Fruit fly (Drosophila melanogaster) whole organism, embryonic: ENCODE data around the gene apolpp.

Source experiments
- BEAF-32 ChIP-seq: fragments of 200-800 bp; sonication (Bioruptor generic); optimal IDR thresholded peaks from 3 replicates; lab custom pipeline; 2017; ENCODE audit warnings: missing biosample characterization, missing genetic modification characterization, mild to moderate bottlenecking, moderate library complexity, missing genetic modification reagents
- Bgb ChIP-seq: fragments of 200-800 bp; sonication (Bioruptor generic); IDR thresholded peaks from 2 replicates; pipeline ENCODE4 v1.3.6; 2022; ENCODE audit warnings: missing biosample characterization, missing genetic modification characterization; ENCODE audit not compliant: partially characterized antibody
- CG10565 ChIP-seq: fragments of 200-800 bp; sonication (Bioruptor generic); optimal IDR thresholded peaks from 3 replicates; lab custom pipeline; 2016; ENCODE audit warnings: missing biosample characterization, mild to moderate bottlenecking, missing genetic modification characterization
- CG11504 ChIP-seq: fragments of 200-800 bp; sonication (Bioruptor generic); optimal IDR thresholded peaks from 3 replicates; lab custom pipeline; 2019; ENCODE audit warnings: missing biosample characterization, mild to moderate bottlenecking, missing genetic modification characterization, moderate library complexity
- CG12155 ChIP-seq: fragments of 200-800 bp; sonication (Bioruptor generic); optimal IDR thresholded peaks from 3 replicates; lab custom pipeline; 2016; ENCODE audit warnings: missing biosample characterization, missing genetic modification characterization
- CG1233 ChIP-seq: fragments of 200-800 bp; sonication (Bioruptor generic); optimal IDR thresholded peaks from 4 replicates; lab custom pipeline; 2018; ENCODE audit warnings: missing biosample characterization, mild to moderate bottlenecking, missing genetic modification characterization
- CG13287 ChIP-seq: fragments of 200-800 bp; sonication (Bioruptor generic); IDR thresholded peaks from 2 replicates; pipeline ENCODE4 v1.3.6; 2022; ENCODE audit warnings: missing biosample characterization, missing genetic modification characterization; ENCODE audit not compliant: partially characterized antibody
- CG13424 ChIP-seq: fragments of 200-800 bp; sonication (Bioruptor generic); optimal IDR thresholded peaks from 2 replicates; lab custom pipeline; 2019; ENCODE audit warnings: missing biosample characterization, mild to moderate bottlenecking, missing genetic modification characterization, moderate library complexity
- CG15011 ChIP-seq: fragments of 200-800 bp; sonication (Bioruptor generic); optimal IDR thresholded peaks from 3 replicates; lab custom pipeline; 2018; ENCODE audit warnings: missing biosample characterization, mild to moderate bottlenecking, missing genetic modification characterization
- CG16813 ChIP-seq: fragments of 200-800 bp; sonication (Bioruptor generic); IDR thresholded peaks from 3 replicates; pipeline ENCODE4 v1.3.6; 2022; ENCODE audit warnings: missing biosample characterization, missing genetic modification characterization; ENCODE audit not compliant: partially characterized antibody
- CG17361 ChIP-seq: fragments of 200-800 bp; sonication (Bioruptor generic); IDR thresholded peaks from 3 replicates; pipeline ENCODE4 v1.3.6; 2022; ENCODE audit warnings: missing biosample characterization, missing genetic modification characterization
- CG2116 ChIP-seq: fragments of 200-800 bp; sonication (Bioruptor generic); optimal IDR thresholded peaks from 3 replicates; lab custom pipeline; 2018; ENCODE audit warnings: missing biosample characterization, mild to moderate bottlenecking, missing genetic modification characterization
- CG2129 ChIP-seq: fragments of 200-800 bp; sonication (Bioruptor generic); IDR thresholded peaks from 2 replicates; pipeline ENCODE4 v1.3.6; 2022; ENCODE audit warnings: missing biosample characterization, missing genetic modification characterization; ENCODE audit not compliant: partially characterized antibody
- CG2712 ChIP-seq: fragments of 200-800 bp; optimal IDR thresholded peaks from 3 replicates; lab custom pipeline; 2019; ENCODE audit warnings: missing biosample characterization, mild to moderate bottlenecking, missing genetic modification characterization, moderate library complexity
- CG30020 ChIP-seq: fragments of 200-800 bp; optimal IDR thresholded peaks from 2 replicates; lab custom pipeline; 2019; ENCODE audit warnings: missing biosample characterization, mild to moderate bottlenecking, missing genetic modification characterization, moderate library complexity
- CG34224 ChIP-seq: fragments of 200-800 bp; sonication (Bioruptor generic); IDR thresholded peaks from 3 replicates; pipeline ENCODE4 v1.3.6; 2022; ENCODE audit warnings: missing biosample characterization, missing genetic modification characterization; ENCODE audit not compliant: partially characterized antibody
- CG3995 ChIP-seq: fragments of 200-800 bp; sonication (Bioruptor generic); optimal IDR thresholded peaks from 3 replicates; lab custom pipeline; 2016; ENCODE audit warnings: missing biosample characterization, missing genetic modification characterization
- CG7963 ChIP-seq: fragments of 200-800 bp; sonication (Bioruptor generic); IDR thresholded peaks from 3 replicates; pipeline ENCODE4 v1.3.6; 2022; ENCODE audit warnings: missing biosample characterization, missing genetic modification characterization; ENCODE audit not compliant: partially characterized antibody
- CG8290 ChIP-seq, 3 experiments: fragments of 200-800 bp; sonication (Bioruptor generic); optimal IDR thresholded peaks; 2 replicates each; lab custom pipeline; 2016 to 2019; ENCODE audit warnings: missing biosample characterization in 3 of 3, missing genetic modification characterization in 3 of 3, mild to moderate bottlenecking in 2 of 3, moderate library complexity in 1 of 3
- CHES-1-like ChIP-seq: fragments of 200-800 bp; sonication (Bioruptor generic); optimal IDR thresholded peaks from 2 replicates; lab custom pipeline; 2016; ENCODE audit warnings: missing biosample characterization, missing genetic modification characterization
- Doc3 ChIP-seq: fragments of 200-800 bp; sonication (Bioruptor generic); IDR thresholded peaks from 3 replicates; pipeline ENCODE4 v1.3.6; 2022; ENCODE audit warnings: missing biosample characterization, missing genetic modification characterization; ENCODE audit not compliant: partially characterized antibody
- Dp ChIP-seq: fragments of 200-800 bp; sonication (Bioruptor generic); optimal IDR thresholded peaks from 2 replicates; lab custom pipeline; 2018; ENCODE audit warnings: missing biosample characterization, mild to moderate bottlenecking, missing genetic modification characterization, moderate library complexity
- Dref ChIP-seq: fragments of 200-800 bp; sonication (Bioruptor generic); IDR thresholded peaks from 2 replicates; pipeline ENCODE4 v1.3.6; 2022; ENCODE audit warnings: missing biosample characterization, missing genetic modification characterization
- Ets97D ChIP-seq: fragments of 200-800 bp; sonication (Bioruptor generic); optimal IDR thresholded peaks from 3 replicates; lab custom pipeline; 2016; ENCODE audit warnings: missing biosample characterization, missing genetic modification characterization
- HLH4C ChIP-seq: fragments of 200-800 bp; sonication (Bioruptor generic); IDR thresholded peaks from 3 replicates; pipeline ENCODE4 v1.3.6; 2022; ENCODE audit warnings: missing biosample characterization, missing genetic modification characterization; ENCODE audit not compliant: partially characterized antibody
- Lhr ChIP-seq: fragments of 200-800 bp; sonication (Bioruptor generic); optimal IDR thresholded peaks from 3 replicates; lab custom pipeline; 2017; ENCODE audit warnings: mild to moderate bottlenecking, missing biosample characterization, missing genetic modification reagents, missing genetic modification characterization
- Myb ChIP-seq: fragments of 200-800 bp; sonication (Bioruptor generic); optimal IDR thresholded peaks from 2 replicates; lab custom pipeline; 2016; ENCODE audit warnings: missing biosample characterization, missing genetic modification characterization
- Neu2 ChIP-seq: fragments of 200-800 bp; sonication (Bioruptor generic); optimal IDR thresholded peaks from 3 replicates; lab custom pipeline; 2016; ENCODE audit warnings: missing biosample characterization, missing genetic modification characterization, borderline replicate concordance
- Nf-YB ChIP-seq: fragments of 200-800 bp; sonication (Bioruptor generic); optimal IDR thresholded peaks from 3 replicates; lab custom pipeline; 2019; ENCODE audit warnings: missing biosample characterization, mild to moderate bottlenecking, missing genetic modification characterization, moderate library complexity
- Opbp ChIP-seq: fragments of 200-800 bp; sonication (Bioruptor generic); IDR thresholded peaks from 3 replicates; pipeline ENCODE4 v1.3.6; 2022; ENCODE audit warnings: missing biosample characterization, missing genetic modification characterization; ENCODE audit not compliant: partially characterized antibody
- Pdp1 ChIP-seq, 2 experiments: fragments of 200-800 bp; sonication (Bioruptor generic); optimal IDR thresholded peaks; 3 replicates each; lab custom pipeline; 2016; ENCODE audit warnings: missing biosample characterization in 2 of 2, missing genetic modification characterization in 2 of 2, mild to moderate bottlenecking in 1 of 2, moderate library complexity in 1 of 2
- Sry-δ ChIP-seq: fragments of 200-800 bp; sonication (Bioruptor generic); optimal IDR thresholded peaks from 2 replicates; lab custom pipeline; 2016; ENCODE audit warnings: missing biosample characterization, missing genetic modification characterization
- YL-1 ChIP-seq: fragments of 200-800 bp; sonication (Bioruptor generic); optimal IDR thresholded peaks from 3 replicates; lab custom pipeline; 2017; ENCODE audit warnings: missing biosample characterization, mild to moderate bottlenecking, missing genetic modification characterization
- amos ChIP-seq: fragments of 200-800 bp; sonication (Bioruptor generic); IDR thresholded peaks from 2 replicates; pipeline ENCODE4 v1.3.6; 2022; ENCODE audit warnings: missing biosample characterization, missing genetic modification characterization; ENCODE audit not compliant: partially characterized antibody
- bbx ChIP-seq: fragments of 200-800 bp; sonication (Bioruptor generic); IDR thresholded peaks from 2 replicates; pipeline ENCODE4 v1.3.6; 2022; ENCODE audit warnings: missing biosample characterization, missing genetic modification characterization; ENCODE audit not compliant: partially characterized antibody
- bigmax ChIP-seq: fragments of 200-800 bp; sonication (Bioruptor generic); optimal IDR thresholded peaks from 2 replicates; lab custom pipeline; 2018; ENCODE audit warnings: missing biosample characterization, mild to moderate bottlenecking, missing genetic modification characterization
- cad ChIP-seq: fragments of >200 bp; optimal IDR thresholded peaks from 2 replicates; lab custom pipeline; 2017; ENCODE audit warnings: missing biosample characterization, missing genetic modification characterization
- gfzf ChIP-seq: fragments of 200-800 bp; sonication (Bioruptor generic); optimal IDR thresholded peaks from 2 replicates; lab custom pipeline; 2016; ENCODE audit warnings: missing biosample characterization, mild to moderate bottlenecking, missing genetic modification characterization, moderate library complexity
- hb ChIP-seq: fragments of 200-800 bp; sonication (Bioruptor generic); IDR thresholded peaks from 3 replicates; pipeline ENCODE4 v1.3.6; 2022; ENCODE audit warnings: missing biosample characterization, missing genetic modification characterization; ENCODE audit not compliant: partially characterized antibody
- hth ChIP-seq: fragments of >200 bp; optimal IDR thresholded peaks from 2 replicates; lab custom pipeline; 2017; ENCODE audit warnings: inconsistent platforms
- insv ChIP-seq, 2 experiments: fragments of 200-800 bp; sonication (Bioruptor generic); optimal IDR thresholded peaks; 3 replicates each; lab custom pipeline; 2016 to 2018; ENCODE audit warnings: missing biosample characterization in 2 of 2, missing genetic modification characterization in 2 of 2
- lab ChIP-seq: fragments of 200-800 bp; sonication (Bioruptor generic); optimal IDR thresholded peaks from 3 replicates; lab custom pipeline; 2017; ENCODE audit warnings: missing biosample characterization, missing genetic modification characterization, mild to moderate bottlenecking, moderate library complexity, missing genetic modification reagents
- nerfin-2 ChIP-seq: fragments of 200-800 bp; sonication (Bioruptor generic); IDR thresholded peaks from 2 replicates; pipeline ENCODE4 v1.3.6; 2022; ENCODE audit warnings: missing biosample characterization, missing genetic modification characterization; ENCODE audit not compliant: partially characterized antibody
- sens ChIP-seq: fragments of 200-800 bp; sonication (Bioruptor generic); peaks from one replicate; lab custom pipeline; 2016; ENCODE audit warnings: missing biosample characterization, missing genetic modification characterization
- stwl ChIP-seq: fragments of 200-800 bp; sonication (Bioruptor generic); optimal IDR thresholded peaks from 3 replicates; lab custom pipeline; 2018; ENCODE audit warnings: missing biosample characterization, mild to moderate bottlenecking, missing genetic modification characterization, moderate library complexity
- trem ChIP-seq: fragments of 200-800 bp; optimal IDR thresholded peaks from 3 replicates; lab custom pipeline; 2019; ENCODE audit warnings: missing biosample characterization, mild to moderate bottlenecking, missing genetic modification characterization, moderate library complexity

The apolpp gene

dm6 chr4:1084326-1085062 lies 23.7 kb downstream of the apolpp start, which contains the start of gene Actbeta (continued):
- TF ChIP-seq bigmax = peak; percentile 19
- peak; percentile 87 for TF ChIP-seq Dref
- TF ChIP-seq BEAF-32 = peak; percentile 87
- TF ChIP-seq CG34224 = peak; percentile 94
- peak; percentile 80 for TF ChIP-seq nerfin-2 (GFP tag; lab: Robert Waterston, UW)
- peak in 1 of 2 experiments; percentile 7 for TF ChIP-seq Pdp1 (GFP tag; optimal IDR thresholded peaks at IDR 0.05; lab: Kevin White, UChicago)
- TF ChIP-seq cad (GFP tag; lab: Kevin White, UChicago) = no peak
- peak; percentile 44; the same call in 1 of the 2 replicates for TF ChIP-seq CG2129 (GFP tag; lab: Robert Waterston, UW)
- peak; percentile 75 for TF ChIP-seq Sry-δ (GFP tag; lab: Kevin White, UChicago)
- TF ChIP-seq CG2712 (tag; lab: Kevin White, UChicago) = peak; percentile 4
- peak; percentile 14 for TF ChIP-seq trem (tag; lab: Kevin White, UChicago)
- TF ChIP-seq amos (GFP tag; lab: Robert Waterston, UW) = peak; percentile 94
- TF ChIP-seq CG15011 (GFP tag; lab: Kevin White, UChicago) = no peak
- peak; percentile 14 for TF ChIP-seq Nf-YB (GFP tag; lab: Kevin White, UChicago)
- peak; percentile 59 for TF ChIP-seq CG3995
- 0 out of 3 replicates have a peak, but pooled peaks have one; percentile 20 for TF ChIP-seq CG17361 (GFP tag; lab: Robert Waterston, UW)
- peak; percentile 36 for TF ChIP-seq sens
- peak; percentile 95 for TF ChIP-seq CG13287 (GFP tag; lab: Robert Waterston, UW)
- TF ChIP-seq CG30020 (tag; lab: Kevin White, UChicago) = peak; percentile 70
- peak; percentile 48 for TF ChIP-seq Neu2 (GFP tag; lab: Kevin White, UChicago)
- TF ChIP-seq CG8290 (GFP tag; optimal IDR thresholded peaks at IDR 0.05; lab: Kevin White, UChicago) = peak; percentile 24
- TF ChIP-seq CG8290 (tag; optimal IDR thresholded peaks at IDR 0.05; lab: Kevin White, UChicago) = peak in 1 of 2 experiments; percentile 20
- no peak for TF ChIP-seq CG1233
- TF ChIP-seq Bgb (GFP tag; lab: Robert Waterston, UW) = peak; percentile 95
- peak; percentile 86 for TF ChIP-seq Dp (GFP tag; lab: Kevin White, UChicago)
- peak; percentile 97 for TF ChIP-seq Lhr (GFP tag; lab: Kevin White, UChicago)
- peak; percentile 97 for TF ChIP-seq Myb
- TF ChIP-seq CG16813 (GFP tag; lab: Robert Waterston, UW) = peak; percentile 80
- peak; percentile 83 for TF ChIP-seq Doc3
- TF ChIP-seq YL-1 (GFP tag; lab: Kevin White, UChicago) = peak; percentile 32
- no peak for TF ChIP-seq CHES-1-like
- TF ChIP-seq hb (GFP tag; lab: Robert Waterston, UW) = peak; percentile 76; the same call in 2 of the 3 replicates
- no peak for TF ChIP-seq CG11504 (tag; lab: Kevin White, UChicago)
- no peak for TF ChIP-seq lab
- peak; percentile 82 for TF ChIP-seq Ets97D (GFP tag; lab: Kevin White, UChicago)
- TF ChIP-seq gfzf (GFP tag; lab: Kevin White, UChicago) = peak; percentile 11
- peak in 1 of 2 experiments; percentile 79 for TF ChIP-seq insv (GFP tag; optimal IDR thresholded peaks at IDR 0.05; lab: Kevin White, UChicago)
- peak; percentile 91 for TF ChIP-seq stwl (tag; lab: Kevin White, UChicago)
- TF ChIP-seq CG12155 (GFP tag; lab: Kevin White, UChicago) = no peak
- peak; percentile 88 for TF ChIP-seq Opbp (GFP tag; lab: Robert Waterston, UW)
- TF ChIP-seq hth (lab: Kevin White, UChicago) = no peak
- TF ChIP-seq HLH4C (GFP tag; lab: Robert Waterston, UW) = peak; percentile 86
- TF ChIP-seq CG7963 (GFP tag; lab: Robert Waterston, UW) = peak; percentile 89
- TF ChIP-seq CG13424 (tag; lab: Kevin White, UChicago) = peak; percentile 4
- TF ChIP-seq CG10565 (GFP tag; lab: Kevin White, UChicago) = no peak
- peak; percentile 94 for TF ChIP-seq bbx
- peak; percentile 46 for TF ChIP-seq CG2116 (GFP tag; lab: Kevin White, UChicago)
